Fruit fly (Drosophila melanogaster): ENCODE results near the gene Parg.

Parg gene

dm6 chrX:3714994-3715393, 43.7 kb upstream of the Parg start:
- peak; percentile 29; the same call in 1 of the 3 replicates for TF ChIP-seq CG4496 (GFP tag; IDR thresholded peaks at IDR 0.05)
- TF ChIP-seq CG14655 (GFP tag; optimal IDR thresholded peaks at IDR 0.05), result peak; percentile 7

dm6 chrX:3714020-3714419, 42.7 kb upstream of the Parg start:
- TF ChIP-seq CG4496 (GFP tag; IDR thresholded peaks at IDR 0.05), result peak; percentile 70
- TF ChIP-seq CG8301 (tag; optimal IDR thresholded peaks at IDR 0.05), result peak; percentile 48
- TF ChIP-seq Pif1A (GFP tag; optimal IDR thresholded peaks at IDR 0.05), result peak; percentile 5
- no peak for TF ChIP-seq CG12605 (GFP tag; IDR thresholded peaks at IDR 0.05)
- TF ChIP-seq Ets98B (GFP tag; IDR thresholded peaks at IDR 0.05), result peak; percentile 30; the same call in 1 of the 2 replicates
- no peak for TF ChIP-seq CG9948 (tag; optimal IDR thresholded peaks at IDR 0.05)
- TF ChIP-seq rn (GFP tag; IDR thresholded peaks at IDR 0.05), result no peak
- TF ChIP-seq CG14655 (GFP tag; optimal IDR thresholded peaks at IDR 0.05), result peak; percentile 44
- peak; percentile 53 for TF ChIP-seq CG32121 (GFP tag; IDR thresholded peaks at IDR 0.05)

dm6 chrX:3710531-3711084, 39.3 kb upstream of the Parg start:
- TF ChIP-seq Pif1A (GFP tag; optimal IDR thresholded peaks at IDR 0.05) (peak; percentile 4), CG8159 (tag; optimal IDR thresholded peaks at IDR 0.05) (no peak), CG32121 (GFP tag; IDR thresholded peaks at IDR 0.05) (0 out of 2 replicates have a peak, but pooled peaks have one; percentile 21), EcR (GFP tag; optimal IDR thresholded peaks at IDR 0.05) (peak; percentile 74), Ets98B (GFP tag; IDR thresholded peaks at IDR 0.05) (peak; percentile 49)

- no peak for TF ChIP-seq CG15710 (tag; optimal IDR thresholded peaks at IDR 0.05)
- peak; percentile 43 for TF ChIP-seq gl (tag; optimal IDR thresholded peaks at IDR 0.05)
- TF ChIP-seq CG4496 (GFP tag; IDR thresholded peaks at IDR 0.05), result peak; percentile 39; the same call in 1 of the 3 replicates
These were observed 32.9 kb upstream of the Parg start for dm6 chrX:3704204-3704660.

dm6 chrX:3696540-3697206, 25.4 kb upstream of the Parg start:
- no peak for TF ChIP-seq CG4496 (GFP tag; IDR thresholded peaks at IDR 0.05)
- TF ChIP-seq CG32121 (GFP tag; IDR thresholded peaks at IDR 0.05), result no peak
- no peak for TF ChIP-seq CG14655 (GFP tag; optimal IDR thresholded peaks at IDR 0.05)
- TF ChIP-seq CG9948 (tag; optimal IDR thresholded peaks at IDR 0.05), result no peak
- TF ChIP-seq CG15710 (tag; optimal IDR thresholded peaks at IDR 0.05), result no peak
- no peak for TF ChIP-seq D1 (tag; optimal IDR thresholded peaks at IDR 0.05)
- TF ChIP-seq CG13204 (GFP tag; optimal IDR thresholded peaks at IDR 0.05), result no peak
- peak; percentile 5 for TF ChIP-seq Snoo (tag; optimal IDR thresholded peaks at IDR 0.05)
- TF ChIP-seq Pif1A (GFP tag; optimal IDR thresholded peaks at IDR 0.05), result peak; percentile 41
- TF ChIP-seq rn (GFP tag; IDR thresholded peaks at IDR 0.05), result no peak
- no peak for TF ChIP-seq CG17806 (tag; optimal IDR thresholded peaks at IDR 0.05)
- no peak for TF ChIP-seq gl (tag; optimal IDR thresholded peaks at IDR 0.05)
- no peak for TF ChIP-seq fd96Ca (GFP tag; IDR thresholded peaks at IDR 0.05)
- peak; percentile 46 for TF ChIP-seq CG8301 (tag; optimal IDR thresholded peaks at IDR 0.05)
- TF ChIP-seq CG12605 (GFP tag; IDR thresholded peaks at IDR 0.05), result no peak
- TF ChIP-seq EcR (GFP tag; optimal IDR thresholded peaks at IDR 0.05), result peak; percentile 30
- no peak for TF ChIP-seq CG8159 (tag; optimal IDR thresholded peaks at IDR 0.05)
- no peak for TF ChIP-seq Ets98B (GFP tag; IDR thresholded peaks at IDR 0.05)

- peak; percentile 83 for TF ChIP-seq CG34367 (tag; optimal IDR thresholded peaks at IDR 0.05)
- peak; percentile 65 for TF ChIP-seq Pif1B (GFP tag; optimal IDR thresholded peaks at IDR 0.05)
- TF ChIP-seq EcR (GFP tag; optimal IDR thresholded peaks at IDR 0.05), result peak; percentile 98
- peak; percentile 90 for TF ChIP-seq CG13204 (GFP tag; optimal IDR thresholded peaks at IDR 0.05)
- TF ChIP-seq CG4496 (GFP tag; IDR thresholded peaks at IDR 0.05), result peak; percentile 88
- TF ChIP-seq rn (GFP tag; IDR thresholded peaks at IDR 0.05), result peak; percentile 62
- TF ChIP-seq CG8159 (tag; optimal IDR thresholded peaks at IDR 0.05), result peak; percentile 72
- peak; percentile 85 for TF ChIP-seq CG9948 (tag; optimal IDR thresholded peaks at IDR 0.05)
- peak; percentile 96 for TF ChIP-seq CG12605 (GFP tag; IDR thresholded peaks at IDR 0.05)
- peak; percentile 48 for TF ChIP-seq CG17806 (tag; optimal IDR thresholded peaks at IDR 0.05)
- no peak for TF ChIP-seq D1 (tag; optimal IDR thresholded peaks at IDR 0.05)
- TF ChIP-seq Pif1A (GFP tag; optimal IDR thresholded peaks at IDR 0.05), result peak; percentile 78
- peak; percentile 42 for TF ChIP-seq CG8301 (tag; optimal IDR thresholded peaks at IDR 0.05)
- peak; percentile 81 for TF ChIP-seq Snoo (tag; optimal IDR thresholded peaks at IDR 0.05)
- TF ChIP-seq CG15710 (tag; optimal IDR thresholded peaks at IDR 0.05), result peak; percentile 74
- TF ChIP-seq Ets98B (GFP tag; IDR thresholded peaks at IDR 0.05), result peak; percentile 82
- TF ChIP-seq fd96Ca (GFP tag; IDR thresholded peaks at IDR 0.05), result no peak; the same call in 2 of the 3 replicates
- peak; percentile 87 for TF ChIP-seq CG32121 (GFP tag; IDR thresholded peaks at IDR 0.05)
- TF ChIP-seq CG14655 (GFP tag; optimal IDR thresholded peaks at IDR 0.05), result peak; percentile 66
- peak; percentile 93 for TF ChIP-seq gl (tag; optimal IDR thresholded peaks at IDR 0.05)
- TF ChIP-seq CG10348 (GFP tag; IDR thresholded peaks at IDR 0.05), result peak; percentile 72
These were observed 24.1 kb upstream of the Parg start for dm6 chrX:3695151-3695988.

All from whole organism, pupa.